Worm (Caenorhabditis elegans): ENCODE data around the gene C12D8.20.

The C12D8.20 gene

ce11 chrV:10255005-10255472 is 32.9 kb downstream of the C12D8.20 start, which contains the start of gene rop-1 (continued):
- TF ChIP-seq nhr-11 (tag; optimal IDR thresholded peaks at IDR 0.05) (no peak), C16A3.4 (tag; optimal IDR thresholded peaks at IDR 0.05) (no peak), ets-5 (GFP tag; IDR thresholded peaks at IDR 0.05) (no peak), nhr-84 (tag; optimal IDR thresholded peaks at IDR 0.05) (no peak), nhr-77 (tag; optimal IDR thresholded peaks at IDR 0.05) (no peak), fkh-8 (tag; optimal IDR thresholded peaks at IDR 0.05) (no peak), efl-3 (GFP tag; optimal IDR thresholded peaks at IDR 0.05) (no peak), C04F5.9 (tag; optimal IDR thresholded peaks at IDR 0.05) (no peak), ceh-8 (GFP tag; optimal IDR thresholded peaks at IDR 0.05) (no peak), fos-1 (tag; optimal IDR thresholded peaks at IDR 0.05) (no peak), egl-13 (tag; optimal IDR thresholded peaks at IDR 0.05) (no peak), unc-130 (tag; optimal IDR thresholded peaks at IDR 0.05) (no peak), fkh-10 (GFP tag; optimal IDR thresholded peaks at IDR 0.05) (no peak), elt-3 (tag; optimal IDR thresholded peaks at IDR 0.05) (no peak), sox-4 (tag; optimal IDR thresholded peaks at IDR 0.05) (no peak), xbp-1 (tag; optimal IDR thresholded peaks at IDR 0.05) (no peak), lin-14 (GFP tag; optimal IDR thresholded peaks at IDR 0.05) (peak; percentile 35), sptf-1 (tag; optimal IDR thresholded peaks at IDR 0.05) (no peak), nhr-237 (tag; optimal IDR thresholded peaks at IDR 0.05) (no peak), vab-15 (tag; optimal IDR thresholded peaks at IDR 0.05) (no peak), efl-1 (optimal IDR thresholded peaks at IDR 0.05) (peak in 1 of 2 experiments; percentile 26), efl-1 (GFP tag; optimal IDR thresholded peaks at IDR 0.05 in 1 of 2) (peak in 1 of 2 experiments; percentile 4), zip-4 (GFP tag; optimal IDR thresholded peaks at IDR 0.05) (no peak), ama-1 (optimal IDR thresholded peaks at IDR 0.05) (no peak), alr-1 (tag; optimal IDR thresholded peaks at IDR 0.05; ENCODE audit: borderline replicate concordance) (no peak), rnt-1 (tag; optimal IDR thresholded peaks at IDR 0.05) (no peak), nhr-12 (tag; optimal IDR thresholded peaks at IDR 0.05) (no peak), nhr-19 (GFP tag; conservative IDR thresholded peaks at IDR 0.05) (no peak), pax-3 (tag; optimal IDR thresholded peaks at IDR 0.05) (no peak), lsy-2 (tag; optimal IDR thresholded peaks at IDR 0.05) (peak in 1 of 2 experiments; percentile 52), irx-1 (tag; optimal IDR thresholded peaks at IDR 0.05) (no peak), unc-62 (GFP tag; optimal IDR thresholded peaks at IDR 0.05) (no peak), nhr-71 (tag; optimal IDR thresholded peaks at IDR 0.05) (no peak), snu-23 (GFP tag; optimal IDR thresholded peaks at IDR 0.05) (no peak), ceh-90 (tag; optimal IDR thresholded peaks at IDR 0.05) (no peak), aha-1 (tag; optimal IDR thresholded peaks at IDR 0.05) (no peak), pag-3 (tag; optimal IDR thresholded peaks at IDR 0.05; ENCODE audit: borderline replicate concordance, insufficient read depth) (no peak), ztf-4 (tag; optimal IDR thresholded peaks at IDR 0.05) (no peak), dpl-1 (GFP tag; optimal IDR thresholded peaks at IDR 0.05) (no peak), tbx-2 (tag; optimal IDR thresholded peaks at IDR 0.05) (no peak), ceh-82 (tag; optimal IDR thresholded peaks at IDR 0.05) (peak in 1 of 3 experiments; percentile 3), nhr-47 (tag; optimal IDR thresholded peaks at IDR 0.05) (no peak), mdl-1 (tag; optimal IDR thresholded peaks at IDR 0.05) (no peak), ztf-11 (tag; optimal IDR thresholded peaks at IDR 0.05) (no peak), lir-3 (tag; optimal IDR thresholded peaks at IDR 0.05; ENCODE audit: poor library complexity) (no peak), isw-1 (GFP tag; IDR thresholded peaks at IDR 0.05) (no peak), Y116A8C.19 (tag; optimal IDR thresholded peaks at IDR 0.05; ENCODE audit: borderline replicate concordance) (no peak), egl-27 (tag; optimal IDR thresholded peaks at IDR 0.05) (no peak), snpc-4 (tag; optimal IDR thresholded peaks at IDR 0.05) (no peak), nhr-20 (tag; optimal IDR thresholded peaks at IDR 0.05) (peak; percentile 10)
